Worm (Caenorhabditis elegans) whole organism, mixed stage, embryonic: ENCODE data around the gene T11F8.4.

Source experiments
- snpc-4 ChIP-seq: fragments of 150-350 bp; optimal IDR thresholded peaks from 2 replicates; lab custom pipeline; 2014; ENCODE audit warnings: missing biosample characterization, missing genetic modification characterization
- ztf-11 ChIP-seq: fragments of 150-350 bp; optimal IDR thresholded peaks from 2 replicates; lab custom pipeline; 2014; ENCODE audit warnings: missing biosample characterization, missing genetic modification characterization

DNA sequence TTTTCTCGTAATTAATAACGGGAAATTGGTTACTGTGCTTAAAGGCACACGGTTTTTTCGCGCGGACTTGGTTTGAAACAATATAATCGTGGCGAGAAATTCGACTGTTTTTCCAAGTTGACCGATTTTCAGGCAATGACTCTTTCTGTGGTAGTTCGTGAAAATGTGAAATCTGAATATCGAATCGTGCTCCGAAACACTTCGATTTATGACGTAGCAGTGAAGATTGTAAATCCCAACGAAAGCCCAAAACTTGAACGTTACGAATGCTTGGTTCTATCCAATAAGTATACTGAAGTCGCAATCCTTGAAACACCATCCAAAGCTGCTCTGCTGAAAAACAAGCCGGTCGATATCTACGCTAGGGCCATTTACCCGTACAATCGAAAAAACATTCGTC, 17.7 kb upstream of the T11F8.4 start:
- TF ChIP-seq ztf-11 (tag; lab: Kevin White, UChicago) (no peak), snpc-4 (no peak)
